Worm (Caenorhabditis elegans): ENCODE measurements around the gene K12D12.5.

Gene K12D12.5

ce11 chrII:11823566-11824308 lies 37.1 kb upstream of the K12D12.5 start, which contains the start of gene Y6D1A.1:
TSS of gene Y6D1A.1 (minus strand) at chrII:11823616.
- TF ChIP-seq nhr-85 (tag) (no peak), efl-1 (optimal IDR thresholded peaks at IDR 0.05) (no peak), efl-1 (GFP tag; optimal IDR thresholded peaks at IDR 0.05 in 1 of 2) (peak in 1 of 2 experiments; percentile 45)

- TF ChIP-seq nhr-77 (tag; optimal IDR thresholded peaks at IDR 0.05) (no peak), C16A3.4 (tag; optimal IDR thresholded peaks at IDR 0.05) (no peak), nhr-71 (tag; optimal IDR thresholded peaks at IDR 0.05) (no peak), ceh-63 (GFP tag; optimal IDR thresholded peaks at IDR 0.05) (no peak), ztf-11 (tag; optimal IDR thresholded peaks at IDR 0.05) (no peak), nhr-85 (tag) (no peak), Y116A8C.19 (tag; optimal IDR thresholded peaks at IDR 0.05; ENCODE audit: borderline replicate concordance) (no peak), nhr-19 (GFP tag; conservative IDR thresholded peaks at IDR 0.05) (no peak), pqm-1 (tag; optimal IDR thresholded peaks at IDR 0.05) (no peak)
Observed at ce11 chrII:11829920-11830319, 30.9 kb upstream of the K12D12.5 start, which contains the start of gene pes-5. TSS of gene pes-5 (minus strand) at chrII:11830020.

ce11 chrII:11830601-11831000 lies 30.2 kb upstream of the K12D12.5 start:
- TF ChIP-seq nhr-76 (tag; optimal IDR thresholded peaks at IDR 0.05) (no peak), elt-3 (tag; optimal IDR thresholded peaks at IDR 0.05) (peak in 1 of 6 experiments; percentile 12), unc-130 (tag; optimal IDR thresholded peaks at IDR 0.05) (no peak), lin-39 (tag; optimal IDR thresholded peaks at IDR 0.05) (no peak), lin-14 (GFP tag; optimal IDR thresholded peaks at IDR 0.05) (peak; percentile 67), lin-35 (GFP tag; optimal IDR thresholded peaks at IDR 0.05) (peak; percentile 27 to 84), nhr-90 (tag; optimal IDR thresholded peaks at IDR 0.05; ENCODE audit: poor library complexity) (peak; percentile 5), nhr-71 (tag; optimal IDR thresholded peaks at IDR 0.05) (peak; percentile 35), blmp-1 (tag; optimal IDR thresholded peaks at IDR 0.05) (peak; percentile 64), mep-1 (tag; optimal IDR thresholded peaks at IDR 0.05) (peak; percentile 34), lsy-2 (tag; optimal IDR thresholded peaks at IDR 0.05) (peak in 1 of 2 experiments; percentile 62), rnt-1 (tag; optimal IDR thresholded peaks at IDR 0.05) (peak; percentile 33), ets-5 (GFP tag; IDR thresholded peaks at IDR 0.05) (no peak), snu-23 (GFP tag; optimal IDR thresholded peaks at IDR 0.05) (peak; percentile 59), mdl-1 (tag; optimal IDR thresholded peaks at IDR 0.05) (peak in 1 of 2 experiments; percentile 65), dpl-1 (GFP tag; optimal IDR thresholded peaks at IDR 0.05) (peak in 2 of 3 experiments; percentile 42 to 67), nhr-85 (tag) (peak; percentile 45), efl-1 (optimal IDR thresholded peaks at IDR 0.05) (peak; percentile 38 to 53), efl-1 (GFP tag; optimal IDR thresholded peaks at IDR 0.05 in 1 of 2) (peak; percentile 49 to 91), lin-15B (tag; optimal IDR thresholded peaks at IDR 0.05) (peak; percentile 4), sup-37 (GFP tag; optimal IDR thresholded peaks at IDR 0.05) (no peak)

- no peak for TF ChIP-seq dpl-1 (GFP tag; optimal IDR thresholded peaks at IDR 0.05)
- TF ChIP-seq pag-3 (tag; optimal IDR thresholded peaks at IDR 0.05; ENCODE audit: borderline replicate concordance, insufficient read depth) = no peak
- TF ChIP-seq tlp-1 (tag; optimal IDR thresholded peaks at IDR 0.05) = no peak
- TF ChIP-seq nhr-28 (tag; optimal IDR thresholded peaks at IDR 0.05) = no peak
- no peak for TF ChIP-seq C16A3.4 (tag; optimal IDR thresholded peaks at IDR 0.05)
- TF ChIP-seq lin-13 (GFP tag; optimal IDR thresholded peaks at IDR 0.05) = no peak
- no peak for TF ChIP-seq dsc-1 (tag; optimal IDR thresholded peaks at IDR 0.05)
- TF ChIP-seq nhr-12 (tag; optimal IDR thresholded peaks at IDR 0.05) = no peak
- no peak for TF ChIP-seq hpl-2 (GFP tag; optimal IDR thresholded peaks at IDR 0.05)
- TF ChIP-seq pqm-1 (tag; optimal IDR thresholded peaks at IDR 0.05) = no peak
- TF ChIP-seq vab-15 (tag; optimal IDR thresholded peaks at IDR 0.05) = no peak
- no peak for TF ChIP-seq aha-1 (tag; optimal IDR thresholded peaks at IDR 0.05)
- TF ChIP-seq elt-3 (tag; optimal IDR thresholded peaks at IDR 0.05) = no peak
- TF ChIP-seq fkh-10 (GFP tag; optimal IDR thresholded peaks at IDR 0.05) = no peak
- no peak for TF ChIP-seq grh-1 (GFP tag; IDR thresholded peaks at IDR 0.05)
- TF ChIP-seq nhr-85 (tag) = no peak
- TF ChIP-seq nhr-47 (tag; optimal IDR thresholded peaks at IDR 0.05) = no peak
- TF ChIP-seq snu-23 (GFP tag; optimal IDR thresholded peaks at IDR 0.05) = no peak
Observed at ce11 chrII:11832475-11832874, 28.4 kb upstream of the K12D12.5 start, which contains the start of gene clec-144. TSS of gene clec-144 (minus strand) at chrII:11832575.
